Worm (Caenorhabditis elegans): Measurements from ENCODE around the gene str-33.

str-33 gene

ce11 chrV:2757226-2757893 lies 29.0 kb downstream of the str-33 start, which contains the start of gene srx-28:
TSS of gene srx-28 (minus strand) at chrV:2757276.
- TF ChIP-seq snpc-4 (tag; optimal IDR thresholded peaks at IDR 0.05) (peak; percentile 8), efl-3 (GFP tag; optimal IDR thresholded peaks at IDR 0.05) (no peak), grh-1 (GFP tag; IDR thresholded peaks at IDR 0.05) (no peak), unc-30 (tag; optimal IDR thresholded peaks at IDR 0.05) (no peak), hpl-2 (GFP tag; optimal IDR thresholded peaks at IDR 0.05) (no peak), unc-86 (tag; optimal IDR thresholded peaks at IDR 0.05) (no peak), fkh-4 (tag; optimal IDR thresholded peaks at IDR 0.05; ENCODE audit: borderline replicate concordance) (no peak)

- no peak for TF ChIP-seq C04F5.9 (tag; optimal IDR thresholded peaks at IDR 0.05)
- no peak for TF ChIP-seq ceh-90 (tag; optimal IDR thresholded peaks at IDR 0.05)
- TF ChIP-seq ceh-63 (GFP tag; optimal IDR thresholded peaks at IDR 0.05), result no peak
- TF ChIP-seq unc-30 (tag; optimal IDR thresholded peaks at IDR 0.05), result no peak
- TF ChIP-seq nhr-90 (tag; optimal IDR thresholded peaks at IDR 0.05; ENCODE audit: poor library complexity), result no peak
- no peak for TF ChIP-seq ama-1 (optimal IDR thresholded peaks at IDR 0.05)
- TF ChIP-seq nhr-76 (tag; optimal IDR thresholded peaks at IDR 0.05), result no peak
- no peak for TF ChIP-seq mef-2 (tag; optimal IDR thresholded peaks at IDR 0.05)
- no peak for TF ChIP-seq lin-15B (tag; optimal IDR thresholded peaks at IDR 0.05)
- TF ChIP-seq snpc-4 (tag; optimal IDR thresholded peaks at IDR 0.05), result no peak
- TF ChIP-seq ces-1 (GFP tag; optimal IDR thresholded peaks at IDR 0.05), result no peak
- TF ChIP-seq aly-2 (tag; optimal IDR thresholded peaks at IDR 0.05), result no peak
- TF ChIP-seq dsc-1 (tag; optimal IDR thresholded peaks at IDR 0.05), result no peak
- TF ChIP-seq ztf-4 (tag; optimal IDR thresholded peaks at IDR 0.05), result no peak
- no peak for TF ChIP-seq elt-2 (tag; optimal IDR thresholded peaks at IDR 0.05)
These were observed 30.1 kb downstream of the str-33 start for ce11 chrV:2758437-2758836.

ce11 chrV:2759456-2759855 lies 31.1 kb downstream of the str-33 start, which contains the start of gene srg-58:
TSS of gene srg-58 (minus strand) at chrV:2759556.
- no peak for TF ChIP-seq nhr-12 (tag; optimal IDR thresholded peaks at IDR 0.05)
- no peak for TF ChIP-seq nhr-85 (tag)
- no peak for TF ChIP-seq C04F5.9 (tag; optimal IDR thresholded peaks at IDR 0.05)
- TF ChIP-seq jun-1 (tag; optimal IDR thresholded peaks at IDR 0.05), result no peak
- no peak for TF ChIP-seq ceh-88 (GFP tag; IDR thresholded peaks at IDR 0.05)
- TF ChIP-seq nhr-28 (tag; optimal IDR thresholded peaks at IDR 0.05), result no peak
- TF ChIP-seq aly-2 (tag; optimal IDR thresholded peaks at IDR 0.05), result no peak
- no peak for TF ChIP-seq lir-3 (tag; optimal IDR thresholded peaks at IDR 0.05; ENCODE audit: poor library complexity)
- no peak for TF ChIP-seq skn-1 (tag; optimal IDR thresholded peaks at IDR 0.05)
- no peak for TF ChIP-seq aha-1 (tag; optimal IDR thresholded peaks at IDR 0.05)
- no peak for TF ChIP-seq unc-62 (GFP tag; optimal IDR thresholded peaks at IDR 0.05)
- TF ChIP-seq elt-3 (tag; optimal IDR thresholded peaks at IDR 0.05), result no peak
- no peak for TF ChIP-seq ces-1 (GFP tag; optimal IDR thresholded peaks at IDR 0.05)
- no peak for TF ChIP-seq mab-9 (GFP tag; IDR thresholded peaks at IDR 0.05)

- TF ChIP-seq ama-1 (optimal IDR thresholded peaks at IDR 0.05) (no peak), nhr-11 (tag; optimal IDR thresholded peaks at IDR 0.05) (no peak), ceh-88 (GFP tag; IDR thresholded peaks at IDR 0.05) (no peak), dsc-1 (tag; optimal IDR thresholded peaks at IDR 0.05) (no peak), mab-9 (GFP tag; IDR thresholded peaks at IDR 0.05) (no peak), lin-39 (tag; optimal IDR thresholded peaks at IDR 0.05) (no peak), nhr-84 (tag; optimal IDR thresholded peaks at IDR 0.05) (no peak)
These were observed 33.1 kb downstream of the str-33 start for ce11 chrV:2761470-2761869.

ce11 chrV:2763105-2763504 lies 34.8 kb downstream of the str-33 start, which contains the start of gene R05D8.7:
TSS of gene R05D8.7 (minus strand) at chrV:2763208.
- TF ChIP-seq ets-5 (GFP tag; IDR thresholded peaks at IDR 0.05) (no peak), nhr-20 (tag; optimal IDR thresholded peaks at IDR 0.05) (peak; percentile 57), skn-1 (tag; optimal IDR thresholded peaks at IDR 0.05) (peak; percentile 32)

All from whole organism, L1 larva.